Worm (Caenorhabditis elegans) whole organism, midembryonic: ENCODE results near the gene ttx-3.

Source experiments
- cog-1 ChIP-seq: sonication (generic microtip); optimal IDR thresholded peaks from 2 replicates; lab custom pipeline; 2016; ENCODE audit warnings: missing genetic modification characterization, missing compliant biosample characterization
- flt-1 ChIP-seq: fragments of 200-800 bp; sonication (Bioruptor generic); IDR thresholded peaks from 2 replicates; pipeline ENCODE4 v1.3.6; 2022; ENCODE audit warnings: missing genetic modification characterization, missing compliant biosample characterization
- ref-1 ChIP-seq: fragments of 200-800 bp; sonication (Bioruptor generic); conservative IDR thresholded peaks from 2 replicates; pipeline ENCODE4 v1.3.6; 2022; ENCODE audit warnings: missing genetic modification reagents, missing genetic modification characterization, missing compliant biosample characterization
- tab-1 ChIP-seq: fragments of 200-800 bp; sonication (Bioruptor generic); IDR thresholded peaks from 2 replicates; pipeline ENCODE4 v1.3.6; 2022; ENCODE audit warnings: missing genetic modification characterization, missing compliant biosample characterization
- ztf-23 ChIP-seq: fragments of 200-800 bp; sonication (Bioruptor generic); IDR thresholded peaks from 2 replicates; pipeline ENCODE4 v1.3.6; 2022; ENCODE audit warnings: missing genetic modification reagents, missing genetic modification characterization, missing compliant biosample characterization
- ztf-29 ChIP-seq: fragments of 200-800 bp; sonication (Bioruptor generic); IDR thresholded peaks from 2 replicates; pipeline ENCODE4 v1.3.6; 2022; ENCODE audit warnings: missing genetic modification reagents, missing genetic modification characterization, missing compliant biosample characterization

DNA sequence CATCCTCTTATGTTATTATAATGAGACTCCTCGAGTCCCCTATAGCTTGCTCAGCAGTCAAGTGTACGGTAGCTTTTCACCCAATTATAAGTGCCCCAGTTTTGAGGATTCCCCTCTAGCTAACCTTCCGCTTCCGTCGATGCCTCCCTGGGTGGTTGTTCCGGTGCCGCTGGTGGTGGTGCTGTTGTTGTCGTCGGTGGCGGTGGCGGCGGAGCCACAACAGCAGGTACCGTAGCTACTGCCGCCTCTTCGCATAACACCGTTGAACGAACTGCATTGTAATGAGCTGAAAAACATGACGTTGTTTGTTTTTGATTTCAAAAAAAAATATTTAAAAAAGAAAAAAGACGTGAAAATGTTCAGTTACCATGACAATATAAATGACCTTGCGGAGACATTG is 2.7 kb downstream of the ttx-3 start:
- TF ChIP-seq cog-1 (tag; lab: Kevin White, UChicago), result no peak
- no peak for TF ChIP-seq flt-1 (GFP tag; lab: Robert Waterston, UW)
- no peak for TF ChIP-seq ref-1 (GFP tag; lab: Robert Waterston, UW)
- TF ChIP-seq tab-1 (GFP tag; lab: Robert Waterston, UW), result no peak
- TF ChIP-seq ztf-23 (GFP tag; lab: Robert Waterston, UW), result no peak
- no peak for TF ChIP-seq ztf-29 (GFP tag; lab: Robert Waterston, UW)
